Worm (Caenorhabditis elegans) whole organism, L4 larva: Measurements from ENCODE around the gene F14D7.8.

Experiments
- ceh-28 ChIP-seq: fragments of 150-350 bp; optimal IDR thresholded peaks from 2 replicates; lab custom pipeline; 2014; ENCODE audit warnings: missing biosample characterization, missing genetic modification reagents, missing genetic modification characterization
- ceh-82 ChIP-seq: sonication (generic microtip); optimal IDR thresholded peaks from 2 replicates; lab custom pipeline; 2017; ENCODE audit warnings: missing biosample characterization, missing genetic modification characterization
- hlh-30 ChIP-seq: sonication (generic microtip); optimal IDR thresholded peaks from 2 replicates; lab custom pipeline; 2017; ENCODE audit warnings: antibody characterized with exemption, mild to moderate bottlenecking, missing genetic modification characterization, missing compliant biosample characterization; ENCODE audit not compliant: insufficient read depth
- lin-39 ChIP-seq: fragments of 150-350 bp; optimal IDR thresholded peaks from 2 replicates; lab custom pipeline; 2014; ENCODE audit warnings: missing biosample characterization, missing genetic modification reagents, missing genetic modification characterization
- pqm-1 ChIP-seq: sonication (generic microtip); optimal IDR thresholded peaks from 2 replicates; lab custom pipeline; 2017; ENCODE audit warnings: missing biosample characterization, missing genetic modification characterization

DNA sequence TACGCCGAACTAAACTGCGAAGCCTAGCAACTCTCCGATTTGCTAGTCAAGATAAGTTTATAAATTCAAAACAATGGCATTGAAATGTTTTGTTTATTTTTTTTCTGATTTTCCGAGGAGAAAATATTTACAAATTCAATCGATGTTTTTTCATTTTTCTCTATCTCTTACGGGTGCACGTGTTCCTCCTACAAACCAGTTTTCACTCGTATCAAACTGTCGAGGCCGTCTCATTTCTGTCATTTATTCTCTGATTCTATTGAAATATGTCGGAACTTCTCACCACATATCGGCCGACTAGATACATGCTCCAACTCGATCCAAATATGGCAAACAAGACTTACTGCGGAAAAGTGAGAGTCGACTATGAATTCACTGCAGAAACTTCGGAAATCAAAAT lies 18.9 kb upstream of the F14D7.8 start, which contains the start of gene F47B8.8:
- TF ChIP-seq hlh-30 (tag; lab: Kevin White, UChicago): no peak
- no peak for TF ChIP-seq pqm-1
- TF ChIP-seq ceh-28: no peak
- TF ChIP-seq ceh-82: no peak
- no peak for TF ChIP-seq lin-39 (tag; lab: Kevin White, UChicago)
